Worm (Caenorhabditis elegans) whole organism, mixed stage, embryonic: ENCODE results near the gene lips-17.

ENCODE experiments used
- cnd-1 ChIP-seq: fragments of 200-800 bp; sonication (Bioruptor generic); optimal IDR thresholded peaks from 2 replicates; lab custom pipeline; 2018; ENCODE audit warnings: mild to moderate bottlenecking, missing genetic modification characterization, missing compliant biosample characterization
- elt-1 ChIP-seq: sonication (generic microtip); optimal IDR thresholded peaks from 2 replicates; lab custom pipeline; 2017; ENCODE audit warnings: missing genetic modification characterization, mild to moderate bottlenecking, missing compliant biosample characterization, antibody characterized with exemption, moderate library complexity, borderline replicate concordance; ENCODE audit not compliant: insufficient read depth
- ham-2 ChIP-seq: fragments of 200-800 bp; sonication (Bioruptor generic); optimal IDR thresholded peaks from 2 replicates; lab custom pipeline; 2018; ENCODE audit warnings: mild to moderate bottlenecking, missing genetic modification characterization, missing compliant biosample characterization
- lsy-2 ChIP-seq: fragments of 150-350 bp; optimal IDR thresholded peaks from 2 replicates; lab custom pipeline; 2014; ENCODE audit warnings: missing biosample characterization, missing genetic modification characterization
- nhr-237 ChIP-seq: fragments of 150-350 bp; optimal IDR thresholded peaks from 2 replicates; lab custom pipeline; 2014; ENCODE audit warnings: missing biosample characterization, missing genetic modification characterization

DNA sequence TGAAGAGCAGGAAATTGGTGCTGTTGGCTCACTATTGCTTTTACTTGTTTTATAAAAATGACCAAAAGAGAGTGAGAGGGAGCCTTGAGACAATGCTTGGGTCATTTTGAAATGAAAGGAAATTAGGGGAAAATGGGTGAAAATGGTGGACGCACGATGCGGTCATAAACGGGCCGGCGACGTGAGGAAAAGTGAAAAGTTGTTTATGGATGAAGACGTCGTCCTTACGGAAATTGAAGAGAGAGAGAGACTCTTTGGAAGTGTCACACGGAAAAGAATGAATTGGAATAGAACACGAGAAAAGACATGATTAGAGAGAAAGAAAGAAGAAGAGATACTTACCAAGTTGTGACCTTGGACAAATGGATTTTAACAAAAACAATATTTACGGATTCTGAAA, 13.5 kb downstream of the lips-17 start:
- TF ChIP-seq lsy-2 (tag; lab: Kevin White, UChicago) = no peak
- TF ChIP-seq cnd-1 = no peak
- no peak for TF ChIP-seq elt-1
- TF ChIP-seq ham-2 (GFP tag; lab: Kevin White, UChicago) = no peak
- TF ChIP-seq nhr-237 (tag; lab: Kevin White, UChicago) = no peak
